Fruit fly (Drosophila melanogaster): ENCODE measurements around the gene Cnx14D.

Cnx14D gene

DNA sequence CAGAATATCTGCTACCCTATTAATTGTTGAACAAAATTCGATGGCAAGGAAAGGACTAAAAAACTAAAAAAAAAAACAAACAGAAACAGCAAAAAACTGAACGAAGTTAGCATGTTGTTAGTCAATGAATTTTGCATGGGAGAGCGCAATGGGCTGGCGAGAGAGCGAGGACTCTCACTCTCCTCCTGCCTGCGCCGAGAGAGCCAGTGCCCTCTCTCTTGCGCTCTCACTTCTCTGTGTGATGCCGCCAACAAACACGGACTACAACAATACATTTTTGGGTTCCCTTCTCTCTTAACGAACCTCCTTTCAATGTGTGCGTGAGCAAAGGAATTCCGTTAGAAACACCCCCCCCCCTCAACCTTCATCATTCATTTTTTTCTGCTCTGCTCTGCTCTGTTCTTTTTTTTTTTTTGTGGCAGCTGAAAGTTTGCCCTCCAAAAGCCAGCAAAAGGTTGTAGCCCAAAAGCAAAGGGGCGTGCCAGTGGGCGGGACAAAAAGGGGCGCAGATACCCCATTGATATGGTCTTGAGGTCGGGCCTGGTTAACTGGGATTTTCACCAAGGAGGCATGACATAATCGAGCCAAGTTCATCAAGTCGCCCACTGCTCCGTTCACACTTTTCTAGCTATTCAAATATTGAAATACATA is 994 bp upstream of the Cnx14D start (continued):
- TF ChIP-seq Tbp (GFP tag; optimal IDR thresholded peaks at IDR 0.05) (no peak), Trl (optimal IDR thresholded peaks at IDR 0.05) (peak; percentile 75 to 77), Trl (GFP tag; optimal IDR thresholded peaks at IDR 0.05) (no peak), CG17186 (GFP tag; optimal IDR thresholded peaks at IDR 0.05) (no peak), CG13894 (tag; optimal IDR thresholded peaks at IDR 0.05) (peak; percentile 69), CG18599 (GFP tag; optimal IDR thresholded peaks at IDR 0.05) (peak; percentile 15)

DNA sequence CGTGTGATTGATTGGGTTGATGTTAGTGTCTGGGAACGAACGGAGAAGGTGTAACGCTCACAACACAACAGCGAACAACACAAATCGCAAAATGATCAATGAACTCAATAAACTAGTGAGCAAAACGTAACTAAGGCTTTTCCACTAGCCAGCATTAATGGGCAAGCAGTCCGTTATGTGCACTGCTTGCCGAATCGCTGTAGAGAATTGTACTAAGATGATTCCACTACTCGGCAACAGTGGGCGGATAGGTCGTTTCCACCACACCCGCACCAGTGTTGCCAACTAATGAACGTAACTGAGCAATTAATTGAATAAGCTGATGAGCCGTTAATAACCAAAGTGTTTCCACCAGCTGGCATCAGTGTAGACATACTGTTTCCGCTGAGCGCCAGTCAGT is 40.7 kb downstream of the Cnx14D start:
- TF ChIP-seq CG16815 (GFP tag; optimal IDR thresholded peaks at IDR 0.05) (no peak), CG7357 (GFP tag; IDR thresholded peaks at IDR 0.05) (peak; percentile 67), Ets65A (GFP tag) (peak; percentile 6), cato (GFP tag; optimal IDR thresholded peaks at IDR 0.05; ENCODE audit: borderline replicate concordance) (no peak), klu (GFP tag; IDR thresholded peaks at IDR 0.05) (no peak), stwl (tag; optimal IDR thresholded peaks at IDR 0.05) (peak; percentile 46), CG9817 (tag; optimal IDR thresholded peaks at IDR 0.05) (no peak), ssp (GFP tag; IDR thresholded peaks at IDR 0.05) (peak; percentile 34), CG8924 (tag; optimal IDR thresholded peaks at IDR 0.05) (no peak), CG11560 (tag; IDR thresholded peaks at IDR 0.05) (no peak), org-1 (GFP tag; optimal IDR thresholded peaks at IDR 0.05) (no peak), MESR4 (GFP tag; optimal IDR thresholded peaks at IDR 0.05) (no peak), dmrt11E (tag; optimal IDR thresholded peaks at IDR 0.05) (no peak), CG34422 (GFP tag; IDR thresholded peaks at IDR 0.05) (no peak), gce (GFP tag; IDR thresholded peaks at IDR 0.05) (no peak), CG13296 (GFP tag; optimal IDR thresholded peaks at IDR 0.05) (no peak), scrt (GFP tag; optimal IDR thresholded peaks at IDR 0.05) (no peak), CG14860 (GFP tag; IDR thresholded peaks at IDR 0.05; ENCODE audit: partially characterized antibody) (no peak), Xbp1 (GFP tag; optimal IDR thresholded peaks at IDR 0.05) (no peak), CG31224 (GFP tag; IDR thresholded peaks at IDR 0.05) (no peak), CG9876 (GFP tag; optimal IDR thresholded peaks at IDR 0.05) (no peak), grn (GFP tag; optimal IDR thresholded peaks at IDR 0.05) (no peak), CG7928 (GFP tag; optimal IDR thresholded peaks at IDR 0.05) (no peak), CG10979 (tag; optimal IDR thresholded peaks at IDR 0.05) (no peak), CG17385 (GFP tag; optimal IDR thresholded peaks at IDR 0.05) (no peak), zfh1 (GFP tag; IDR thresholded peaks at IDR 0.05) (no peak), CG17802 (tag; optimal IDR thresholded peaks at IDR 0.05) (no peak), zen2 (GFP tag; IDR thresholded peaks at IDR 0.05; ENCODE audit: partially characterized antibody) (no peak), CG10321 (GFP tag; IDR thresholded peaks at IDR 0.05) (no peak), Sin3A (optimal IDR thresholded peaks at IDR 0.05) (no peak), D19B (GFP tag; optimal IDR thresholded peaks at IDR 0.05) (no peak), wor (GFP tag; IDR thresholded peaks at IDR 0.05) (no peak), CG8290 (GFP tag; optimal IDR thresholded peaks at IDR 0.05) (peak; percentile 93), CG8290 (tag; optimal IDR thresholded peaks at IDR 0.05) (no peak), ERR (GFP tag; optimal IDR thresholded peaks at IDR 0.05) (no peak), CG5180 (GFP tag; optimal IDR thresholded peaks at IDR 0.05) (no peak), otp (GFP tag; IDR thresholded peaks at IDR 0.05) (no peak), CG16779 (GFP tag; IDR thresholded peaks at IDR 0.05) (no peak), CG17361 (GFP tag; IDR thresholded peaks at IDR 0.05) (no peak), Antp (GFP tag; optimal IDR thresholded peaks at IDR 0.05) (no peak), Fer3 (tag; optimal IDR thresholded peaks at IDR 0.05) (no peak), Mad (GFP tag; optimal IDR thresholded peaks at IDR 0.05) (no peak), ato (GFP tag; IDR thresholded peaks at IDR 0.05; ENCODE audit: partially characterized antibody) (no peak), ftz-f1 (GFP tag; optimal IDR thresholded peaks at IDR 0.05) (no peak), croc (GFP tag; conservative IDR thresholded peaks at IDR 0.05) (no peak)
